In genomic region chr3R:24585042-24585698, dm6 we compare ENCODE assay signal across 2 fruit fly cellular contexts.
A peak's percentile ranks its signal among the peaks of the same experiment; 100 is the strongest.
TF ChIP-seq lines count a peak whose summit lies in the region.

CG13625 (minus strand) TSS chr3R:24585160.
mld (plus strand) TSS chr3R:24585653.

TF ChIP-seq in whole organism, embryonic, 481 proteins besides CTCF, POLR2A, EP300 and RAD21 (continued from another document and continues in another):
- TF ChIP-seq Ets97D (GFP tag; optimal IDR thresholded peaks at IDR 0.05; lab: Kevin White, UChicago): peak; percentile 18
- no peak for TF ChIP-seq CG14441 (GFP tag; IDR thresholded peaks at IDR 0.05; lab: Robert Waterston, UW)
- TF ChIP-seq BEAF-32 (GFP tag; optimal IDR thresholded peaks at IDR 0.05; lab: Kevin White, UChicago): peak; percentile 71
- no peak for TF ChIP-seq Ptx1 (GFP tag; IDR thresholded peaks at IDR 0.05; lab: Robert Waterston, UW)
- no peak for TF ChIP-seq CG31388 (GFP tag; optimal IDR thresholded peaks at IDR 0.05; lab: Kevin White, UChicago)
- TF ChIP-seq croc (GFP tag; conservative IDR thresholded peaks at IDR 0.05; lab: Robert Waterston, UW): no peak
- peak; percentile 80 for TF ChIP-seq Sin3A (optimal IDR thresholded peaks at IDR 0.05; lab: Kevin White, UChicago)
- TF ChIP-seq Dfd (GFP tag; optimal IDR thresholded peaks at IDR 0.05; lab: Kevin White, UChicago): no peak
- no peak for TF ChIP-seq caup (GFP tag; optimal IDR thresholded peaks at IDR 0.05; lab: Kevin White, UChicago; ENCODE audit: severe bottlenecking)
- no peak for TF ChIP-seq kay (GFP tag; optimal IDR thresholded peaks at IDR 0.05; lab: Kevin White, UChicago)
- TF ChIP-seq stwl (tag; optimal IDR thresholded peaks at IDR 0.05; lab: Kevin White, UChicago): peak; percentile 19
- TF ChIP-seq bbx (GFP tag; IDR thresholded peaks at IDR 0.05; lab: Robert Waterston, UW; ENCODE audit: partially characterized antibody): no peak
- no peak for TF ChIP-seq pita (GFP tag; optimal IDR thresholded peaks at IDR 0.05; lab: Kevin White, UChicago)
- no peak for TF ChIP-seq salm (tag; optimal IDR thresholded peaks at IDR 0.05; lab: Kevin White, UChicago)
- no peak for TF ChIP-seq cas (GFP tag; IDR thresholded peaks at IDR 0.05; lab: Robert Waterston, UW)
- TF ChIP-seq CG18599 (GFP tag; optimal IDR thresholded peaks at IDR 0.05; lab: Kevin White, UChicago): peak; percentile 20
- TF ChIP-seq pum (GFP tag; optimal IDR thresholded peaks at IDR 0.05; lab: Kevin White, UChicago): no peak
- peak; percentile 16 for TF ChIP-seq kah (GFP tag; optimal IDR thresholded peaks at IDR 0.05; lab: Kevin White, UChicago)
- peak; percentile 24 for TF ChIP-seq ewg (GFP tag; optimal IDR thresholded peaks at IDR 0.05; lab: Kevin White, UChicago)
- TF ChIP-seq fru (optimal IDR thresholded peaks at IDR 0.05; lab: Kevin White, UChicago): no peak
- peak; percentile 14 for TF ChIP-seq nerfin-1 (tag; optimal IDR thresholded peaks at IDR 0.05; lab: Kevin White, UChicago)
- TF ChIP-seq sens (GFP tag; lab: Kevin White, UChicago): peak; percentile 84
- TF ChIP-seq hb (GFP tag; IDR thresholded peaks at IDR 0.05; lab: Robert Waterston, UW; ENCODE audit: partially characterized antibody): no peak
- no peak for TF ChIP-seq CG14014 (GFP tag; IDR thresholded peaks at IDR 0.05; lab: Robert Waterston, UW)
- no peak for TF ChIP-seq B-H1 (GFP tag; IDR thresholded peaks at IDR 0.05; lab: Robert Waterston, UW)
- no peak for TF ChIP-seq CG16813 (GFP tag; IDR thresholded peaks at IDR 0.05; lab: Robert Waterston, UW; ENCODE audit: partially characterized antibody)
- TF ChIP-seq chinmo (GFP tag; IDR thresholded peaks at IDR 0.05; lab: Robert Waterston, UW; ENCODE audit: partially characterized antibody): no peak
- no peak for TF ChIP-seq dmrt11E (tag; optimal IDR thresholded peaks at IDR 0.05; lab: Kevin White, UChicago)
- TF ChIP-seq CG6254 (GFP tag; optimal IDR thresholded peaks at IDR 0.05; lab: Kevin White, UChicago): no peak
- TF ChIP-seq ash1 (GFP tag; optimal IDR thresholded peaks at IDR 0.05; lab: Kevin White, UChicago): no peak
- TF ChIP-seq CG4820 (GFP tag; optimal IDR thresholded peaks at IDR 0.05; lab: Kevin White, UChicago): no peak
- peak; percentile 16 for TF ChIP-seq zfh2 (GFP tag; optimal IDR thresholded peaks at IDR 0.05; lab: Kevin White, UChicago)
- no peak for TF ChIP-seq emc (GFP tag; optimal IDR thresholded peaks at IDR 0.05; lab: Kevin White, UChicago)
- TF ChIP-seq wek (GFP tag; optimal IDR thresholded peaks at IDR 0.05; lab: Kevin White, UChicago): no peak
- TF ChIP-seq Ets65A (GFP tag; lab: Kevin White, UChicago): peak; percentile 71
- TF ChIP-seq trem (tag; optimal IDR thresholded peaks at IDR 0.05; lab: Kevin White, UChicago): peak; percentile 47
- no peak for TF ChIP-seq CG42726 (GFP tag; IDR thresholded peaks at IDR 0.05; lab: Robert Waterston, UW; ENCODE audit: partially characterized antibody)
- no peak for TF ChIP-seq HmgD (GFP tag; optimal IDR thresholded peaks at IDR 0.05; lab: Kevin White, UChicago)
- TF ChIP-seq CG12236 (GFP tag; optimal IDR thresholded peaks at IDR 0.05; lab: Kevin White, UChicago): no peak
- peak; percentile 29 for TF ChIP-seq Nf-YC (tag; optimal IDR thresholded peaks at IDR 0.05; lab: Kevin White, UChicago)
- no peak for TF ChIP-seq Taf1 (GFP tag; IDR thresholded peaks at IDR 0.05; lab: Robert Waterston, UW)
- no peak for TF ChIP-seq NK7.1 (GFP tag; optimal IDR thresholded peaks at IDR 0.05; lab: Kevin White, UChicago)
- no peak for TF ChIP-seq E2f2 (GFP tag; IDR thresholded peaks at IDR 0.05; lab: Robert Waterston, UW)
- TF ChIP-seq CG6689 (GFP tag; IDR thresholded peaks at IDR 0.05; lab: Robert Waterston, UW): no peak
- TF ChIP-seq CG16863 (GFP tag; optimal IDR thresholded peaks at IDR 0.05; lab: Kevin White, UChicago): peak; percentile 28
- TF ChIP-seq hth (optimal IDR thresholded peaks at IDR 0.05; lab: Kevin White, UChicago): no peak
- no peak for TF ChIP-seq chif (GFP tag; optimal IDR thresholded peaks at IDR 0.05; lab: Kevin White, UChicago)
- no peak for TF ChIP-seq Chrac-16 (GFP tag; optimal IDR thresholded peaks at IDR 0.05; lab: Kevin White, UChicago)
- TF ChIP-seq nmo (GFP tag; optimal IDR thresholded peaks at IDR 0.05; lab: Kevin White, UChicago): peak; percentile 57
- no peak for TF ChIP-seq CG3838 (GFP tag; optimal IDR thresholded peaks at IDR 0.05; lab: Kevin White, UChicago)
- no peak for TF ChIP-seq CG1233 (GFP tag; optimal IDR thresholded peaks at IDR 0.05; lab: Kevin White, UChicago)
- TF ChIP-seq ranshi (GFP tag; IDR thresholded peaks at IDR 0.05; lab: Robert Waterston, UW): no peak
- TF ChIP-seq CG2875 (GFP tag; optimal IDR thresholded peaks at IDR 0.05; lab: Kevin White, UChicago): no peak
- no peak for TF ChIP-seq lov (optimal IDR thresholded peaks at IDR 0.05; lab: Kevin White, UChicago)
- no peak for TF ChIP-seq lov (GFP tag; IDR thresholded peaks at IDR 0.05; lab: Robert Waterston, UW)
- TF ChIP-seq jing (GFP tag; optimal IDR thresholded peaks at IDR 0.05; lab: Kevin White, UChicago): no peak
- TF ChIP-seq CG10959 (GFP tag; IDR thresholded peaks at IDR 0.05; lab: Robert Waterston, UW): no peak
- no peak for TF ChIP-seq Dref (GFP tag; IDR thresholded peaks at IDR 0.05; lab: Robert Waterston, UW)
- TF ChIP-seq btn (GFP tag; optimal IDR thresholded peaks at IDR 0.05; lab: Kevin White, UChicago): no peak
- peak; percentile 68 for TF ChIP-seq Lhr (GFP tag; optimal IDR thresholded peaks at IDR 0.05; lab: Kevin White, UChicago)
- TF ChIP-seq CG17328 (GFP tag; IDR thresholded peaks at IDR 0.05; lab: Robert Waterston, UW): no peak
- no peak for TF ChIP-seq CG17802 (tag; optimal IDR thresholded peaks at IDR 0.05; lab: Kevin White, UChicago)
- no peak for TF ChIP-seq CG17361 (GFP tag; IDR thresholded peaks at IDR 0.05; lab: Robert Waterston, UW)
- no peak for TF ChIP-seq Vsx1 (GFP tag; optimal IDR thresholded peaks at IDR 0.05; lab: Kevin White, UChicago)
- no peak for TF ChIP-seq en (GFP tag; optimal IDR thresholded peaks at IDR 0.05; lab: Kevin White, UChicago)
- TF ChIP-seq PHDP (tag; optimal IDR thresholded peaks at IDR 0.05; lab: Kevin White, UChicago): peak; percentile 6
- TF ChIP-seq CG2116 (GFP tag; optimal IDR thresholded peaks at IDR 0.05; lab: Kevin White, UChicago): peak; percentile 49
- no peak for TF ChIP-seq klu (GFP tag; IDR thresholded peaks at IDR 0.05; lab: Robert Waterston, UW)
- no peak for TF ChIP-seq CG8089 (GFP tag; optimal IDR thresholded peaks at IDR 0.05; lab: Kevin White, UChicago)
- no peak for TF ChIP-seq CG18619 (GFP tag; optimal IDR thresholded peaks at IDR 0.05; lab: Kevin White, UChicago)

TF ChIP-seq in whole organism, prepupa, 60 proteins besides CTCF, POLR2A, EP300 and RAD21 (continued from another document):
- TF ChIP-seq CG11294 (GFP tag; IDR thresholded peaks at IDR 0.05; lab: Robert Waterston, UW) (no peak), Hr38 (GFP tag; optimal IDR thresholded peaks at IDR 0.05; lab: Kevin White, UChicago) (no peak), fd85E (GFP tag; optimal IDR thresholded peaks at IDR 0.05; lab: Kevin White, UChicago) (no peak), CG34406 (GFP tag; optimal IDR thresholded peaks at IDR 0.05; lab: Kevin White, UChicago) (peak; percentile 4), CG11902 (GFP tag; optimal IDR thresholded peaks at IDR 0.05; lab: Kevin White, UChicago) (no peak), Sox15 (GFP tag; optimal IDR thresholded peaks at IDR 0.05; lab: Kevin White, UChicago) (no peak), spab (GFP tag; optimal IDR thresholded peaks at IDR 0.05; lab: Kevin White, UChicago) (no peak), Blimp-1 (GFP tag; optimal IDR thresholded peaks at IDR 0.05; lab: Kevin White, UChicago) (no peak), Eip78C (GFP tag; lab: Kevin White, UChicago) (peak; percentile 67), CG6808 (GFP tag; optimal IDR thresholded peaks at IDR 0.05; lab: Kevin White, UChicago) (no peak), vri (GFP tag; optimal IDR thresholded peaks at IDR 0.05; lab: Kevin White, UChicago) (no peak), net (GFP tag; optimal IDR thresholded peaks at IDR 0.05; lab: Kevin White, UChicago) (no peak), svp (GFP tag; lab: Kevin White, UChicago) (no peak), Gug (GFP tag; IDR thresholded peaks at IDR 0.05; lab: Robert Waterston, UW) (no peak), Hr4 (GFP tag; optimal IDR thresholded peaks at IDR 0.05; lab: Kevin White, UChicago) (peak; percentile 35), lz (GFP tag; optimal IDR thresholded peaks at IDR 0.05; lab: Kevin White, UChicago) (peak; percentile 37), cyc (GFP tag; optimal IDR thresholded peaks at IDR 0.05; lab: Kevin White, UChicago) (peak; percentile 35), CG10631 (GFP tag; optimal IDR thresholded peaks at IDR 0.05; lab: Kevin White, UChicago) (peak; percentile 10), CG32006 (GFP tag; optimal IDR thresholded peaks at IDR 0.05; lab: Kevin White, UChicago) (peak; percentile 11), CG6854 (GFP tag; optimal IDR thresholded peaks at IDR 0.05; lab: Kevin White, UChicago) (no peak), Met (GFP tag; optimal IDR thresholded peaks at IDR 0.05; lab: Kevin White, UChicago) (peak; percentile 31), CG6792 (GFP tag; optimal IDR thresholded peaks at IDR 0.05; lab: Kevin White, UChicago) (no peak), fkh (GFP tag; optimal IDR thresholded peaks at IDR 0.05; lab: Kevin White, UChicago) (peak; percentile 91), CG8119 (GFP tag; IDR thresholded peaks at IDR 0.05; lab: Robert Waterston, UW) (no peak), Ets96B (tag; optimal IDR thresholded peaks at IDR 0.05; lab: Kevin White, UChicago) (no peak), CG1621 (tag; optimal IDR thresholded peaks at IDR 0.05; lab: Kevin White, UChicago) (no peak), ss (GFP tag; optimal IDR thresholded peaks at IDR 0.05; lab: Kevin White, UChicago) (no peak), topi (GFP tag; optimal IDR thresholded peaks at IDR 0.05; lab: Kevin White, UChicago) (peak; percentile 31), Hr39 (GFP tag; optimal IDR thresholded peaks at IDR 0.05; lab: Kevin White, UChicago) (peak; percentile 36), CG7368 (GFP tag; optimal IDR thresholded peaks at IDR 0.05; lab: Kevin White, UChicago) (no peak), CG15336 (GFP tag; IDR thresholded peaks at IDR 0.05; lab: Robert Waterston, UW) (no peak), salr (GFP tag; optimal IDR thresholded peaks at IDR 0.05; lab: Kevin White, UChicago) (no peak), fd59A (GFP tag; optimal IDR thresholded peaks at IDR 0.05; lab: Kevin White, UChicago) (no peak), CG3032 (tag; optimal IDR thresholded peaks at IDR 0.05; lab: Kevin White, UChicago) (no peak), CG16779 (tag; optimal IDR thresholded peaks at IDR 0.05; lab: Kevin White, UChicago) (no peak), CG31627 (GFP tag; optimal IDR thresholded peaks at IDR 0.05; lab: Kevin White, UChicago) (peak; percentile 37), OdsH (GFP tag; optimal IDR thresholded peaks at IDR 0.05; lab: Kevin White, UChicago) (peak; percentile 17), esn (GFP tag; optimal IDR thresholded peaks at IDR 0.05; lab: Kevin White, UChicago) (peak; percentile 56)
